Worm (Caenorhabditis elegans): Measurements from ENCODE around the gene ZK856.6.

ZK856.6 gene

DNA sequence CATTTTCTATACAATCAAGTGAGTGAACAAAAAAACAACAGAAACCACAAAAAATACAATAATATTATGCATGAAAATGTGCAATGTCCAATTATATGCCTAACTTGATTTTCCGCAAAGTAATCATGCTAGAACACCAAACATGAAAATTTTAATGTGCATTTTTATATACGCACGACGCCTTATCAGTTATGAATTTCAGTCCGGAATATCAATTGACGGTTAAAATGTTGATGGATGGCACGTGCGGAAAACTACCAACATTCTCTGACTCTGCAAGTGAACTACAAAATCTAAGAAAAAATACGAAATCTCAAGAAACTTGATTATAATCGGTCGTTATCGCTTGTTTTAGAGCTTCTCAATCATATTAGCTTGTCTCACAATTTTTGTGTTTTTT, 38.5 kb upstream of the ZK856.6 start:
- peak; percentile 78 for TF ChIP-seq elt-2 (tag; optimal IDR thresholded peaks at IDR 0.05)
- no peak for TF ChIP-seq egl-5 (tag; optimal IDR thresholded peaks at IDR 0.05)
- peak; percentile 15 for TF ChIP-seq pha-4 (tag; optimal IDR thresholded peaks at IDR 0.05)
- no peak for TF ChIP-seq fkh-10 (GFP tag; optimal IDR thresholded peaks at IDR 0.05)
- TF ChIP-seq pqm-1 (tag; optimal IDR thresholded peaks at IDR 0.05): peak; percentile 65
- no peak for TF ChIP-seq aly-2 (tag; optimal IDR thresholded peaks at IDR 0.05)
- no peak for TF ChIP-seq ceh-82 (tag; optimal IDR thresholded peaks at IDR 0.05)
- TF ChIP-seq tbx-2 (tag; optimal IDR thresholded peaks at IDR 0.05): no peak
- TF ChIP-seq ceh-9 (tag; optimal IDR thresholded peaks at IDR 0.05): no peak
- no peak for TF ChIP-seq ztf-11 (tag; optimal IDR thresholded peaks at IDR 0.05)
- no peak for TF ChIP-seq fos-1 (tag; optimal IDR thresholded peaks at IDR 0.05)
- TF ChIP-seq hmg-11 (tag; optimal IDR thresholded peaks at IDR 0.05): no peak
- TF ChIP-seq zag-1 (tag; optimal IDR thresholded peaks at IDR 0.05): no peak
- TF ChIP-seq lin-39 (tag; optimal IDR thresholded peaks at IDR 0.05): no peak
- TF ChIP-seq mml-1 (tag; optimal IDR thresholded peaks at IDR 0.05): no peak
- no peak for TF ChIP-seq egl-27 (tag; optimal IDR thresholded peaks at IDR 0.05)
- TF ChIP-seq nhr-25 (tag; optimal IDR thresholded peaks at IDR 0.05): no peak
- no peak for TF ChIP-seq ztf-4 (tag; optimal IDR thresholded peaks at IDR 0.05)

DNA sequence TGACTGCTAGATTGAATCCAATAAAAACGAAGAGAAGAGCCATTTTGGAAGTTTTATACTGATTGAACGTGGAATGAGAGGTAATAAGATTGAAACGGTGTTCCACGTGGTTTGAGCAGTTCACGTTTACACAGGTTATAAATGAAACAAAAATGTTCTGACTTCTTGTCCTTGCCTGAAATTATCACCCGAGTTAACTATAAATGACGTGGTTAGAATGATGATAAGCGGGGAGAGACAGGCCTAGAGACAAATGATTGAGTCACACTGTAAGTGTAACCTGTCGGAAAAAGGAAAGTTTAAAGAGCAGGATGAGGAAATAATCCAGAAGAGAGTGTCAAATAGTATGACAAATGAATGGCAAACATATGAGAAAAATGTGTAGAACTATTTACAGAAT, 37.5 kb upstream of the ZK856.6 start, which contains the start of gene C51E3.10:
Gene C51E3.10, minus strand, starts transcription at position 181 of the 400 bp plus-strand sequence.
- TF ChIP-seq lin-15B (tag; optimal IDR thresholded peaks at IDR 0.05) (no peak), nhr-28 (tag; optimal IDR thresholded peaks at IDR 0.05) (no peak), nhr-23 (tag; optimal IDR thresholded peaks at IDR 0.05) (no peak), elt-1 (tag; optimal IDR thresholded peaks at IDR 0.05) (no peak), lin-39 (tag; optimal IDR thresholded peaks at IDR 0.05) (no peak), skn-1 (tag; optimal IDR thresholded peaks at IDR 0.05) (peak; percentile 70), fkh-2 (tag; optimal IDR thresholded peaks at IDR 0.05) (no peak), hmg-11 (tag; optimal IDR thresholded peaks at IDR 0.05) (no peak), mdl-1 (tag; optimal IDR thresholded peaks at IDR 0.05) (peak; percentile 24), pqm-1 (tag; optimal IDR thresholded peaks at IDR 0.05) (peak; percentile 96), ceh-16 (tag; optimal IDR thresholded peaks at IDR 0.05) (no peak), sea-2 (GFP tag; optimal IDR thresholded peaks at IDR 0.05) (no peak), ceh-28 (tag; optimal IDR thresholded peaks at IDR 0.05) (no peak), elt-3 (tag; optimal IDR thresholded peaks at IDR 0.05) (no peak), ceh-82 (tag; optimal IDR thresholded peaks at IDR 0.05) (no peak), nhr-76 (tag; optimal IDR thresholded peaks at IDR 0.05) (no peak), ztf-4 (tag; optimal IDR thresholded peaks at IDR 0.05) (no peak), jun-1 (tag; optimal IDR thresholded peaks at IDR 0.05) (peak; percentile 39), aly-2 (tag; optimal IDR thresholded peaks at IDR 0.05) (no peak), egl-27 (tag; optimal IDR thresholded peaks at IDR 0.05) (no peak), pha-4 (tag; optimal IDR thresholded peaks at IDR 0.05) (peak; percentile 15), nhr-11 (tag; optimal IDR thresholded peaks at IDR 0.05) (no peak), elt-2 (tag; optimal IDR thresholded peaks at IDR 0.05) (peak; percentile 94), zag-1 (tag; optimal IDR thresholded peaks at IDR 0.05) (no peak), nhr-43 (tag; optimal IDR thresholded peaks at IDR 0.05; ENCODE audit: poor library complexity, severe bottlenecking) (no peak), fos-1 (tag; optimal IDR thresholded peaks at IDR 0.05) (no peak)

DNA sequence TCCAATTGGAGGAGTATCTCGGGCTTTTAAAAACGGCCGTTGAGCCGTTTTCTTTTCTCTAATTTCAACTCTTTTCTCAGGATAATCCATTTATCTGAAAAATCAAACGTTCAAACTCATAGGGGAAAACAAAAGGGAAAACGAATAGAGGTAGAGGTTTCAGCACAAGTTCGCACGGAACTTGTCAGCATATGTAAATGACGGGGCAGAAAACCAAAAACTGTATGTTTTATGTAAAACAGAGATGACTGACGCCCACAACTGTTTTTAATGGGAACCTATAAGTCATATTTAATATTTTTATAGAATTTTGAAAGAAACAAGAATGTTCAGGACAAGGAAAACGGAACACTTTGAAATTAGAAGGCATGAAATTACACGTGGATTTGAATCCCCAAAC, 32.1 kb upstream of the ZK856.6 start, which contains the start of gene C51E3.6:
Gene C51E3.6, minus strand, starts transcription at position 101 of the 400 bp plus-strand sequence.
- TF ChIP-seq pha-4 (tag; optimal IDR thresholded peaks at IDR 0.05) (no peak), aly-2 (tag; optimal IDR thresholded peaks at IDR 0.05) (no peak), ceh-82 (tag; optimal IDR thresholded peaks at IDR 0.05) (no peak), unc-39 (tag; optimal IDR thresholded peaks at IDR 0.05) (no peak), unc-62 (GFP tag; optimal IDR thresholded peaks at IDR 0.05) (no peak)

DNA sequence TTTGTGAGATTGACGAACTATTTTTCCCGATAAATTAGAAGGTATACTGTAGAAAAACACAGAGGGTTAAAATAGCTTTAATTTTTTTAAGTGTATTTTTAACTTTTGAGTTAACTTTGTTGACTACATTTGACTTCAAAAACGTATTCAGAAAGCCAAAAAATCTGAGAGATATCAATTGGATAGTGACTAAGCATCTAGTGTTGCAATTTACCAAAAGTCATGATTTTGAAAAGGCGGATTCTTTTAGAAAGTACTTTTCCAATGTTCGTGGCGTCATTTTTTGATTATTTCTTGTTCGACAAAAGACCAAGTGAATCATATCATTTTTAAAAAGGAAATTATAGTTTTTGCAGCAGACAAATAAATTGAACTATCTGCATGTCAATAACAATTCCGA, 29.6 kb upstream of the ZK856.6 start:
- TF ChIP-seq ceh-28 (tag; optimal IDR thresholded peaks at IDR 0.05) (no peak), R02D3.7 (tag; optimal IDR thresholded peaks at IDR 0.05) (no peak), ztf-4 (tag; optimal IDR thresholded peaks at IDR 0.05) (no peak), nhr-67 (tag; optimal IDR thresholded peaks at IDR 0.05) (no peak), unc-39 (tag; optimal IDR thresholded peaks at IDR 0.05) (no peak), ceh-82 (tag; optimal IDR thresholded peaks at IDR 0.05) (no peak)

Data from whole organism, L3 larva.